Fruit fly (Drosophila melanogaster): ENCODE results near the gene CG32984.

- TF ChIP-seq Eip93F (GFP tag; optimal IDR thresholded peaks at IDR 0.05) (no peak), pdm3 (GFP tag; optimal IDR thresholded peaks at IDR 0.05) (peak; percentile 91), CG11762 (GFP tag; optimal IDR thresholded peaks at IDR 0.05; ENCODE audit: insufficient read depth) (peak; percentile 54), CG8119 (GFP tag; IDR thresholded peaks at IDR 0.05) (peak; percentile 99), CG6854 (GFP tag; optimal IDR thresholded peaks at IDR 0.05) (no peak), fkh (GFP tag; optimal IDR thresholded peaks at IDR 0.05) (peak; percentile 40), Ets96B (tag; optimal IDR thresholded peaks at IDR 0.05) (peak; percentile 95)
These were observed 6.7 kb upstream of the CG32984 start for dm6 chr2L:8958046-8958497.
